Worm (Caenorhabditis elegans) whole organism, L2 larva: ENCODE measurements around the gene odd-1.
A peak's percentile ranks its signal among the peaks of the same experiment; 100 is the strongest.

ENCODE experiments used
- C34F6.9 ChIP-seq: fragments of 150-350 bp; optimal IDR thresholded peaks from 2 replicates; lab custom pipeline; 2014; ENCODE audit warnings: missing biosample characterization, missing genetic modification characterization
- F13H6.1 ChIP-seq: sonication (generic microtip); optimal IDR thresholded peaks from 2 replicates; lab custom pipeline; 2016; ENCODE audit warnings: missing genetic modification characterization, missing compliant biosample characterization
- Y55F3AM.14 ChIP-seq: fragments of 200-800 bp; sonication (Bioruptor generic); optimal IDR thresholded peaks from 2 replicates; lab custom pipeline; 2018; ENCODE audit warnings: mild to moderate bottlenecking, missing genetic modification characterization, missing compliant biosample characterization
- ZK546.5 ChIP-seq: sonication (generic microtip); optimal IDR thresholded peaks from 2 replicates; lab custom pipeline; 2017; ENCODE audit warnings: missing biosample characterization, missing genetic modification characterization
- alr-1 ChIP-seq: fragments of 150-350 bp; optimal IDR thresholded peaks from 2 replicates; lab custom pipeline; 2014; ENCODE audit warnings: missing biosample characterization, missing genetic modification characterization
- ama-1 ChIP-seq: fragments of 150-350 bp; optimal IDR thresholded peaks from 2 replicates; lab custom pipeline; 2018; ENCODE audit warnings: inconsistent platforms
- blmp-1 ChIP-seq: sonication (generic microtip); optimal IDR thresholded peaks from 2 replicates; lab custom pipeline; 2017; ENCODE audit warnings: missing genetic modification characterization, mild to moderate bottlenecking, missing compliant biosample characterization, antibody characterized with exemption, moderate library complexity; ENCODE audit not compliant: insufficient read depth
- ceh-82 ChIP-seq: fragments of 150-350 bp; optimal IDR thresholded peaks from 2 replicates; lab custom pipeline; 2014; ENCODE audit warnings: missing biosample characterization, missing genetic modification characterization
- crh-2 ChIP-seq: sonication (generic microtip); optimal IDR thresholded peaks from 2 replicates; lab custom pipeline; 2017; ENCODE audit warnings: missing biosample characterization, missing genetic modification characterization
- dmd-4 ChIP-seq: sonication (generic microtip); optimal IDR thresholded peaks from 2 replicates; lab custom pipeline; 2017; ENCODE audit warnings: missing biosample characterization, missing genetic modification characterization
- egl-27 ChIP-seq: sonication (generic microtip); optimal IDR thresholded peaks from 3 replicates; lab custom pipeline; 2017; ENCODE audit warnings: missing biosample characterization, missing genetic modification reagents, missing genetic modification characterization
- elt-3 ChIP-seq: sonication (generic microtip); optimal IDR thresholded peaks from 2 replicates; lab custom pipeline; 2017; ENCODE audit warnings: missing biosample characterization, missing genetic modification characterization
- gmeb-1 ChIP-seq: fragments of 150-350 bp; optimal IDR thresholded peaks from 2 replicates; lab custom pipeline; 2014; ENCODE audit warnings: missing biosample characterization, missing genetic modification characterization
- lin-11 ChIP-seq: fragments of 150-350 bp; sonication (generic microtip); optimal IDR thresholded peaks from 2 replicates; lab custom pipeline; 2014; ENCODE audit warnings: missing biosample characterization, missing genetic modification characterization, inconsistent platforms, mixed read lengths
- lin-13 ChIP-seq: fragments of 150-350 bp; optimal IDR thresholded peaks from 2 replicates; lab custom pipeline; 2014; ENCODE audit warnings: missing biosample characterization, missing genetic modification reagents, missing genetic modification characterization
- lin-39 ChIP-seq: fragments of 150-350 bp; optimal IDR thresholded peaks from 2 replicates; lab custom pipeline; 2014; ENCODE audit warnings: missing biosample characterization, missing genetic modification reagents, missing genetic modification characterization
- lsy-2 ChIP-seq, 2 experiments: fragments of 150-350 bp in 1 of 2; sonication (generic microtip) in 1 of 2; optimal IDR thresholded peaks; 2 replicates each; lab custom pipeline; 2014 to 2017; ENCODE audit warnings: missing biosample characterization in 2 of 2, missing genetic modification characterization in 2 of 2
- mab-5 ChIP-seq: fragments of 150-350 bp; optimal IDR thresholded peaks from 2 replicates; lab custom pipeline; 2014; ENCODE audit warnings: missing biosample characterization, missing genetic modification characterization
- mdl-1 ChIP-seq, 2 experiments: fragments of 150-350 bp in 1 of 2; sonication (generic microtip) in 1 of 2; optimal IDR thresholded peaks; 2 replicates each; lab custom pipeline; 2017; ENCODE audit warnings: missing biosample characterization in 2 of 2, missing genetic modification characterization in 2 of 2
- nhr-10 ChIP-seq: sonication (generic microtip); optimal IDR thresholded peaks from 2 replicates; lab custom pipeline; 2017; ENCODE audit warnings: missing biosample characterization, missing genetic modification characterization
- nhr-11 ChIP-seq: fragments of 150-350 bp; optimal IDR thresholded peaks from 2 replicates; lab custom pipeline; 2014; ENCODE audit warnings: missing biosample characterization, missing genetic modification characterization
- nhr-12 ChIP-seq: fragments of 150-350 bp; optimal IDR thresholded peaks from 2 replicates; lab custom pipeline; 2014; ENCODE audit warnings: missing biosample characterization, missing genetic modification characterization
- nhr-129 ChIP-seq: fragments of 150-350 bp; optimal IDR thresholded peaks from 2 replicates; lab custom pipeline; 2014; ENCODE audit warnings: missing biosample characterization, missing genetic modification characterization
- nhr-21 ChIP-seq: fragments of 150-350 bp; optimal IDR thresholded peaks from 2 replicates; lab custom pipeline; 2014; ENCODE audit warnings: missing biosample characterization, missing genetic modification characterization
- nhr-23 ChIP-seq: fragments of 150-350 bp; optimal IDR thresholded peaks from 2 replicates; lab custom pipeline; 2014; ENCODE audit warnings: missing biosample characterization, missing genetic modification reagents, missing genetic modification characterization
- nhr-25 ChIP-seq: fragments of 150-350 bp; sonication (generic microtip); optimal IDR thresholded peaks from 3 replicates; lab custom pipeline; 2014; ENCODE audit warnings: missing biosample characterization, missing genetic modification characterization
- nhr-6 ChIP-seq: fragments of 150-350 bp; optimal IDR thresholded peaks from 2 replicates; lab custom pipeline; 2014; ENCODE audit warnings: missing biosample characterization, missing genetic modification characterization
- peb-1 ChIP-seq: fragments of 150-350 bp; optimal IDR thresholded peaks from 2 replicates; lab custom pipeline; 2014; ENCODE audit warnings: missing biosample characterization, missing genetic modification characterization
- sem-4 ChIP-seq: fragments of 150-350 bp; optimal IDR thresholded peaks from 2 replicates; lab custom pipeline; 2014; ENCODE audit warnings: missing biosample characterization, missing genetic modification reagents, missing genetic modification characterization
- skn-1 ChIP-seq: sonication (generic microtip); optimal IDR thresholded peaks from 2 replicates; lab custom pipeline; 2017; ENCODE audit warnings: missing biosample characterization, missing genetic modification characterization
- sma-3 ChIP-seq: sonication (generic microtip); optimal IDR thresholded peaks from 2 replicates; lab custom pipeline; 2016; ENCODE audit warnings: missing genetic modification reagents, missing genetic modification characterization, missing compliant biosample characterization
- sma-9 ChIP-seq, 2 experiments: fragments of 150-350 bp in 1 of 2; sonication (generic microtip) in 1 of 2; optimal IDR thresholded peaks; 2 replicates each; lab custom pipeline; 2014 to 2016; ENCODE audit warnings: missing genetic modification characterization in 2 of 2, mild to moderate bottlenecking in 1 of 2, missing biosample characterization in 1 of 2, missing compliant biosample characterization in 1 of 2, missing genetic modification reagents in 1 of 2, moderate library complexity in 1 of 2
- snpc-4 ChIP-seq: fragments of 150-350 bp; optimal IDR thresholded peaks from 2 replicates; lab custom pipeline; 2014; ENCODE audit warnings: missing biosample characterization, missing genetic modification characterization
- unc-39 ChIP-seq: fragments of 150-350 bp; optimal IDR thresholded peaks from 2 replicates; lab custom pipeline; 2014; ENCODE audit warnings: missing biosample characterization, missing genetic modification characterization
- unc-62 ChIP-seq: fragments of 150-350 bp; optimal IDR thresholded peaks from 2 replicates; lab custom pipeline; 2014; ENCODE audit warnings: missing biosample characterization, missing genetic modification reagents, missing genetic modification characterization
- zag-1 ChIP-seq: fragments of 150-350 bp; optimal IDR thresholded peaks from 2 replicates; lab custom pipeline; 2014; ENCODE audit warnings: missing biosample characterization, missing genetic modification characterization
- ztf-1 ChIP-seq: fragments of 200-800 bp; sonication (Bioruptor generic); conservative IDR thresholded peaks from 2 replicates; pipeline ENCODE4 v1.3.6; 2022; ENCODE audit warnings: missing genetic modification characterization, missing compliant biosample characterization
- ztf-11 ChIP-seq: sonication (generic microtip); optimal IDR thresholded peaks from 2 replicates; lab custom pipeline; 2017; ENCODE audit warnings: missing biosample characterization, missing genetic modification characterization
- ztf-4 ChIP-seq: fragments of 150-350 bp; optimal IDR thresholded peaks from 2 replicates; lab custom pipeline; 2014; ENCODE audit warnings: missing biosample characterization, missing genetic modification characterization

Gene odd-1

ce11 chrIII:7142172-7142601 lies 34.1 kb downstream of the odd-1 start:
- peak; percentile 25 for TF ChIP-seq sma-9 (GFP tag; optimal IDR thresholded peaks at IDR 0.05; lab: Kevin White, UChicago)
- TF ChIP-seq sma-9 (tag; optimal IDR thresholded peaks at IDR 0.05; lab: Kevin White, UChicago), result no peak
- TF ChIP-seq peb-1 (tag; lab: Kevin White, UChicago), result no peak
- no peak for TF ChIP-seq nhr-129
- TF ChIP-seq zag-1 (tag; lab: Kevin White, UChicago), result no peak
- no peak for TF ChIP-seq unc-39
- no peak for TF ChIP-seq lin-11
- no peak for TF ChIP-seq elt-3 (tag; lab: Kevin White, UChicago)
- no peak for TF ChIP-seq ztf-11 (tag; lab: Kevin White, UChicago)
- TF ChIP-seq gmeb-1, result peak; percentile 64
- no peak for TF ChIP-seq skn-1 (tag; lab: Kevin White, UChicago)
- TF ChIP-seq F13H6.1, result peak; percentile 4
- TF ChIP-seq crh-2 (tag; lab: Kevin White, UChicago), result peak; percentile 34
- TF ChIP-seq C34F6.9 (tag; lab: Kevin White, UChicago), result no peak
- TF ChIP-seq egl-27 (tag; lab: Kevin White, UChicago), result peak; percentile 25
- peak; percentile 64 for TF ChIP-seq sma-3
- no peak for TF ChIP-seq ztf-4 (tag; lab: Kevin White, UChicago)
- no peak for TF ChIP-seq nhr-6
- TF ChIP-seq ztf-1 (GFP tag; lab: Robert Waterston, UW), result no peak
- no peak for TF ChIP-seq blmp-1 (tag; lab: Kevin White, UChicago)
- TF ChIP-seq nhr-21 (tag; lab: Kevin White, UChicago), result peak; percentile 10
- TF ChIP-seq nhr-25, result peak; percentile 3
- TF ChIP-seq snpc-4 (tag; lab: Kevin White, UChicago), result peak; percentile 95
- TF ChIP-seq alr-1, result no peak
- no peak for TF ChIP-seq lin-39
- TF ChIP-seq mab-5, result no peak
- peak; percentile 36 to 45 for TF ChIP-seq lsy-2 (tag; optimal IDR thresholded peaks at IDR 0.05; lab: Kevin White, UChicago)
- TF ChIP-seq ama-1 (lab: Kevin White, UChicago), result peak; percentile 76
- TF ChIP-seq dmd-4 (tag; lab: Kevin White, UChicago), result no peak
- TF ChIP-seq lin-13 (GFP tag; lab: Kevin White, UChicago), result no peak
- TF ChIP-seq Y55F3AM.14 (GFP tag; lab: Kevin White, UChicago), result no peak

DNA sequence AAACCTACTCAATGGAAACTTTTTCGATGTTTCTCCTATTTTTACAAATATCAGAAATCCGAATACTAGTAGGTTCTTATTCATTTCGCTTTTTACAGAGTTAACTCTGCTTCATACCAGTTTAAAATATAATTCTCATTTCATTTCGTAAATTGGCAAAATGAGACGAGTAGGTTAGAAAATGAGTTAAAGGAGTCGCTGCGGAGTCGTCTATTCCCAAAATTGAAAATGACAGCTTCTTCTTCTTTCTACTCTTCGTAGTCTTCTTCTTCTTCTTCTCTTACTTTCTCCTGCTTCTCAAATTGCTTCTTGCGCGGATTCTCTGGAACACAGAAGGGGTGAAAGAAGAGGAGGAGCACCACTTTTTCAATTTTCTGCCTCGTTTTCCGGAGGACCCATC lies 36.6 kb downstream of the odd-1 start, which contains the start of gene glr-2:
glr-2 (minus strand) TSS at position 211 of the 400 bp plus-strand sequence.
- TF ChIP-seq crh-2 (tag; lab: Kevin White, UChicago) (no peak), nhr-10 (tag; lab: Kevin White, UChicago) (no peak), F13H6.1 (no peak), dmd-4 (tag; lab: Kevin White, UChicago) (no peak), ama-1 (lab: Kevin White, UChicago) (no peak), sem-4 (tag; lab: Kevin White, UChicago) (no peak), unc-62 (GFP tag; lab: Kevin White, UChicago) (no peak), ztf-11 (tag; lab: Kevin White, UChicago) (no peak), lin-13 (GFP tag; lab: Kevin White, UChicago) (no peak), ZK546.5 (tag; lab: Kevin White, UChicago) (no peak), nhr-23 (tag; lab: Kevin White, UChicago) (no peak), Y55F3AM.14 (GFP tag; lab: Kevin White, UChicago) (no peak), nhr-21 (tag; lab: Kevin White, UChicago) (no peak), lin-11 (no peak), nhr-12 (tag; lab: Kevin White, UChicago) (no peak), C34F6.9 (tag; lab: Kevin White, UChicago) (no peak)

- TF ChIP-seq nhr-11 (tag; lab: Kevin White, UChicago) (no peak), unc-62 (GFP tag; lab: Kevin White, UChicago) (no peak), nhr-129 (no peak), alr-1 (no peak)
- TF ChIP-seq, all 48 proteins: peak for 0
Measured at ce11 chrIII:7146341-7146740, 38.2 kb downstream of the odd-1 start.

DNA sequence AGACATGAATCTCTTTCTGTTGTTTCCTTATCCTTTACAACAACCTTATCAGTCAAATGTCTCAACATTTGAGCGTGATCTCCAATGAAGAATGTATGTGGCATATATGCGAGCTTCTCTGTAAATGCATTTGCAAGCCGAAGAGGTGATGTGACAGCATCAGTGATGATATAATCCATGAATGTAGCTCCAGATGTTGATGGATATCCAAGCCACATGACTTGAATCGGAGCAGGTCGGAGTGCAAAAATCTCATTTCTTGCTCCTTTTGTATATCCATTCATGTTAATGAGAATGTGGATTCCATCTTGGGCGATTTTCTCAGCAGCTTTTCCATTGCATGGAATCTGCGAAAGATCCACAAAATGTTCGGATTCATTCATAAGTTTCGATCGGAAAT lies 40.1 kb downstream of the odd-1 start:
- TF ChIP-seq ceh-82 (no peak), Y55F3AM.14 (GFP tag; lab: Kevin White, UChicago) (no peak), nhr-11 (tag; lab: Kevin White, UChicago) (no peak), mdl-1 (tag; optimal IDR thresholded peaks at IDR 0.05; lab: Kevin White, UChicago) (no peak), lsy-2 (tag; optimal IDR thresholded peaks at IDR 0.05; lab: Kevin White, UChicago) (no peak), nhr-25 (no peak), egl-27 (tag; lab: Kevin White, UChicago) (no peak), peb-1 (tag; lab: Kevin White, UChicago) (no peak), dmd-4 (tag; lab: Kevin White, UChicago) (no peak), nhr-10 (tag; lab: Kevin White, UChicago) (no peak), lin-39 (no peak), ztf-11 (tag; lab: Kevin White, UChicago) (no peak), F13H6.1 (no peak), lin-11 (no peak)
